Worm (Caenorhabditis elegans) whole organism, young adult: ENCODE measurements around the gene npp-9.

ENCODE experiments used
- B0336.3 ChIP-seq: fragments of 200-800 bp; sonication (Bioruptor generic); IDR thresholded peaks from 2 replicates; pipeline ENCODE4 v1.3.6; 2022; ENCODE audit warnings: missing genetic modification characterization, missing compliant biosample characterization
- C06A6.2 ChIP-seq: fragments of 200-800 bp; sonication (Bioruptor generic); conservative IDR thresholded peaks from 2 replicates; pipeline ENCODE4 v1.3.6; 2022; ENCODE audit warnings: missing genetic modification characterization, missing compliant biosample characterization
- C17E4.6 ChIP-seq: fragments of 200-800 bp; sonication (Bioruptor generic); IDR thresholded peaks from 2 replicates; pipeline ENCODE4 v1.3.6; 2022; ENCODE audit warnings: missing genetic modification reagents, missing genetic modification characterization, missing compliant biosample characterization
- F22D6.2 ChIP-seq: sonication (generic microtip); optimal IDR thresholded peaks from 2 replicates; lab custom pipeline; 2016; ENCODE audit warnings: mild to moderate bottlenecking, missing genetic modification characterization, missing compliant biosample characterization
- F39B2.1 ChIP-seq: fragments of 200-800 bp; sonication (Bioruptor generic); IDR thresholded peaks from 2 replicates; pipeline ENCODE4 v1.3.6; 2022; ENCODE audit warnings: missing genetic modification reagents, missing genetic modification characterization, missing compliant biosample characterization
- F55B11.4 ChIP-seq: sonication (generic microtip); optimal IDR thresholded peaks from 2 replicates; lab custom pipeline; 2016; ENCODE audit warnings: missing compliant biosample characterization, missing genetic modification characterization, borderline replicate concordance; ENCODE audit not compliant: insufficient read depth
- Y53G8AR.9 ChIP-seq: fragments of 200-800 bp; sonication (Bioruptor generic); conservative IDR thresholded peaks from 2 replicates; pipeline ENCODE4 v1.3.6; 2022; ENCODE audit warnings: missing genetic modification reagents, missing genetic modification characterization, missing compliant biosample characterization
- Y56A3A.18 ChIP-seq: fragments of 200-800 bp; sonication (Bioruptor generic); IDR thresholded peaks from 2 replicates; pipeline ENCODE4 v1.3.6; 2022; ENCODE audit warnings: missing genetic modification reagents, missing genetic modification characterization, missing compliant biosample characterization
- Y95B8A.8 ChIP-seq: fragments of 200-800 bp; sonication (Bioruptor generic); IDR thresholded peaks from 2 replicates; pipeline ENCODE4 v1.3.6; 2022; ENCODE audit warnings: missing genetic modification reagents, missing genetic modification characterization, missing compliant biosample characterization
- ZK185.1 ChIP-seq: sonication (generic microtip); optimal IDR thresholded peaks from 2 replicates; lab custom pipeline; 2016; ENCODE audit warnings: mild to moderate bottlenecking, missing genetic modification characterization, missing compliant biosample characterization; ENCODE audit not compliant: poor library complexity, severe bottlenecking
- ama-1 ChIP-seq, 3 experiments: fragments of 150-350 bp in 1 of 3; sonication (generic microtip) in 2 of 3; optimal IDR thresholded peaks; 2 replicates each; lab custom pipeline; 2014 to 2018; ENCODE audit warnings: missing biosample characterization in 2 of 3, missing genetic modification characterization in 2 of 3, missing genetic modification reagents in 2 of 3
- attf-6 ChIP-seq: fragments of 200-800 bp; sonication (Bioruptor generic); IDR thresholded peaks from 2 replicates; pipeline ENCODE4 v1.3.6; 2022; ENCODE audit warnings: missing genetic modification reagents, missing genetic modification characterization, missing compliant biosample characterization
- bed-1 ChIP-seq: fragments of 200-800 bp; sonication (Bioruptor generic); IDR thresholded peaks from 2 replicates; pipeline ENCODE4 v1.3.6; 2022; ENCODE audit warnings: missing genetic modification reagents, missing genetic modification characterization, missing compliant biosample characterization
- cebp-2 ChIP-seq: fragments of 200-800 bp; sonication (Bioruptor generic); IDR thresholded peaks from 2 replicates; pipeline ENCODE4 v1.3.6; 2022; ENCODE audit warnings: missing genetic modification characterization, missing compliant biosample characterization
- ceh-100 ChIP-seq: fragments of 200-800 bp; sonication (Bioruptor generic); IDR thresholded peaks from 2 replicates; pipeline ENCODE4 v1.3.6; 2022; ENCODE audit warnings: missing genetic modification reagents, missing genetic modification characterization, missing compliant biosample characterization
- ceh-27 ChIP-seq: fragments of 200-800 bp; sonication (Bioruptor generic); optimal IDR thresholded peaks from 2 replicates; lab custom pipeline; 2018; ENCODE audit warnings: mild to moderate bottlenecking, missing genetic modification characterization, moderate library complexity, missing compliant biosample characterization
- ceh-40 ChIP-seq: fragments of 200-800 bp; sonication (Bioruptor generic); IDR thresholded peaks from 2 replicates; pipeline ENCODE4 v1.3.6; 2022; ENCODE audit warnings: missing genetic modification characterization, missing compliant biosample characterization
- ceh-58 ChIP-seq: fragments of 200-800 bp; sonication (Bioruptor generic); IDR thresholded peaks from 2 replicates; pipeline ENCODE4 v1.3.6; 2022; ENCODE audit warnings: missing genetic modification characterization, missing compliant biosample characterization
- ceh-91 ChIP-seq: fragments of 200-800 bp; sonication (Bioruptor generic); IDR thresholded peaks from 2 replicates; pipeline ENCODE4 v1.3.6; 2022; ENCODE audit warnings: missing genetic modification reagents, missing genetic modification characterization, missing compliant biosample characterization
- dpl-1 ChIP-seq: fragments of 150-350 bp; optimal IDR thresholded peaks from 2 replicates; lab custom pipeline; 2014; ENCODE audit warnings: missing biosample characterization, missing genetic modification reagents, missing genetic modification characterization
- efl-1 ChIP-seq: fragments of 150-350 bp; optimal IDR thresholded peaks from 2 replicates; lab custom pipeline; 2014; ENCODE audit warnings: missing biosample characterization, missing genetic modification reagents, missing genetic modification characterization
- egl-18 ChIP-seq: fragments of 200-800 bp; sonication (Bioruptor generic); IDR thresholded peaks from 2 replicates; pipeline ENCODE4 v1.3.6; 2022; ENCODE audit warnings: missing genetic modification reagents, missing genetic modification characterization, missing compliant biosample characterization
- egl-44 ChIP-seq: fragments of 200-800 bp; sonication (Bioruptor generic); IDR thresholded peaks from 2 replicates; pipeline ENCODE4 v1.3.6; 2022; ENCODE audit warnings: missing genetic modification reagents, missing genetic modification characterization, missing compliant biosample characterization
- ekl-4 ChIP-seq: fragments of 200-800 bp; sonication (Bioruptor generic); IDR thresholded peaks from 2 replicates; pipeline ENCODE4 v1.3.6; 2022; ENCODE audit warnings: missing genetic modification reagents, missing genetic modification characterization, missing compliant biosample characterization
- gei-17 ChIP-seq: fragments of 200-800 bp; sonication (Bioruptor generic); optimal IDR thresholded peaks from 2 replicates; lab custom pipeline; 2018; ENCODE audit warnings: mild to moderate bottlenecking, missing genetic modification characterization, missing compliant biosample characterization
- him-1 ChIP-seq: sonication (generic microtip); optimal IDR thresholded peaks from 2 replicates; lab custom pipeline; 2016; ENCODE audit warnings: missing genotype, missing genetic modification reagents, missing genetic modification characterization, missing compliant biosample characterization
- hmg-1.2 ChIP-seq: fragments of 200-800 bp; sonication (Bioruptor generic); IDR thresholded peaks from 2 replicates; pipeline ENCODE4 v1.3.6; 2022; ENCODE audit warnings: missing genetic modification reagents, missing genetic modification characterization, missing compliant biosample characterization
- hmg-20 ChIP-seq: fragments of 200-800 bp; sonication (Bioruptor generic); IDR thresholded peaks from 2 replicates; pipeline ENCODE4 v1.3.6; 2022; ENCODE audit warnings: missing genetic modification reagents, missing genetic modification characterization, missing compliant biosample characterization
- lag-1 ChIP-seq: fragments of 200-800 bp; sonication (Bioruptor generic); IDR thresholded peaks from 2 replicates; pipeline ENCODE4 v1.3.6; 2022; ENCODE audit warnings: missing genetic modification reagents, missing genetic modification characterization, missing compliant biosample characterization
- lin-26 ChIP-seq: fragments of 200-800 bp; sonication (Bioruptor generic); IDR thresholded peaks from 2 replicates; pipeline ENCODE4 v1.3.6; 2022; ENCODE audit warnings: missing genetic modification reagents, missing genetic modification characterization, missing compliant biosample characterization
- lin-54 ChIP-seq: fragments of 200-800 bp; sonication (Bioruptor generic); optimal IDR thresholded peaks from 2 replicates; lab custom pipeline; 2018; ENCODE audit warnings: mild to moderate bottlenecking, missing genetic modification characterization, missing compliant biosample characterization
- lsl-1 ChIP-seq: fragments of 200-800 bp; sonication (Bioruptor generic); optimal IDR thresholded peaks from 2 replicates; lab custom pipeline; 2018; ENCODE audit warnings: mild to moderate bottlenecking, missing genetic modification characterization, moderate library complexity, missing compliant biosample characterization
- madf-6 ChIP-seq: fragments of 200-800 bp; sonication (Bioruptor generic); IDR thresholded peaks from 2 replicates; pipeline ENCODE4 v1.3.6; 2022; ENCODE audit warnings: missing genetic modification reagents, missing genetic modification characterization, missing compliant biosample characterization
- madf-8 ChIP-seq: fragments of 200-800 bp; sonication (Bioruptor generic); conservative IDR thresholded peaks from 2 replicates; pipeline ENCODE4 v1.3.6; 2022; ENCODE audit warnings: missing genetic modification reagents, missing genetic modification characterization, missing compliant biosample characterization
- mcd-1 ChIP-seq: fragments of 200-800 bp; sonication (Bioruptor generic); IDR thresholded peaks from 2 replicates; pipeline ENCODE4 v1.3.6; 2022; ENCODE audit warnings: missing genetic modification reagents, missing genetic modification characterization, missing compliant biosample characterization
- nfya-1 ChIP-seq: sonication (generic microtip); optimal IDR thresholded peaks from 2 replicates; lab custom pipeline; 2017; ENCODE audit warnings: antibody characterized with exemption, missing compliant biosample characterization, missing genetic modification characterization, borderline replicate concordance; ENCODE audit not compliant: insufficient read depth
- nfya-2 ChIP-seq: fragments of 200-800 bp; sonication (Bioruptor generic); IDR thresholded peaks from 2 replicates; pipeline ENCODE4 v1.3.6; 2022; ENCODE audit warnings: missing genetic modification reagents, missing genetic modification characterization, missing compliant biosample characterization
- nfyb-1 ChIP-seq: fragments of 200-800 bp; sonication (Bioruptor generic); IDR thresholded peaks from 2 replicates; pipeline ENCODE4 v1.3.6; 2022; ENCODE audit warnings: missing genetic modification reagents, missing genetic modification characterization, missing compliant biosample characterization
- nhr-179 ChIP-seq: sonication (generic microtip); optimal IDR thresholded peaks from 2 replicates; lab custom pipeline; 2016; ENCODE audit warnings: mild to moderate bottlenecking, missing genetic modification characterization, missing compliant biosample characterization
- pbrm-1 ChIP-seq: fragments of 200-800 bp; sonication (Bioruptor generic); IDR thresholded peaks from 2 replicates; pipeline ENCODE4 v1.3.6; 2022; ENCODE audit warnings: missing genetic modification reagents, missing genetic modification characterization, missing compliant biosample characterization
- rec-8 ChIP-seq, 2 experiments: sonication (generic microtip); optimal IDR thresholded peaks; 2 replicates each; lab custom pipeline; 2016; ENCODE audit warnings: mild to moderate bottlenecking in 2 of 2, missing genetic modification characterization in 2 of 2, missing genetic modification reagents in 2 of 2, missing genotype in 2 of 2, missing biosample characterization in 1 of 2, missing compliant biosample characterization in 1 of 2, moderate library complexity in 1 of 2
- sdz-38 ChIP-seq: sonication (generic microtip); optimal IDR thresholded peaks from 2 replicates; lab custom pipeline; 2016; ENCODE audit warnings: missing genotype, missing genetic modification characterization, missing compliant biosample characterization
- sea-2 ChIP-seq: fragments of 200-800 bp; sonication (Bioruptor generic); IDR thresholded peaks from 2 replicates; pipeline ENCODE4 v1.3.6; 2022; ENCODE audit warnings: missing genetic modification characterization, missing compliant biosample characterization
- snpc-1.1 ChIP-seq: sonication (generic microtip); optimal IDR thresholded peaks from 2 replicates; lab custom pipeline; 2017; ENCODE audit warnings: missing genetic modification characterization, mild to moderate bottlenecking, missing compliant biosample characterization, antibody characterized with exemption, moderate library complexity, missing genotype, missing genetic modification reagents; ENCODE audit not compliant: insufficient read depth
- tbp1 ChIP-seq: fragments of 200-800 bp; sonication (Bioruptor generic); optimal IDR thresholded peaks from 2 replicates; lab custom pipeline; 2018; ENCODE audit warnings: mild to moderate bottlenecking, missing genetic modification characterization, missing compliant biosample characterization
- tlf-1 ChIP-seq: fragments of 200-800 bp; sonication (Bioruptor generic); optimal IDR thresholded peaks from 2 replicates; lab custom pipeline; 2018; ENCODE audit warnings: mild to moderate bottlenecking, missing genetic modification characterization, missing compliant biosample characterization
- unc-130 ChIP-seq: sonication (generic microtip); optimal IDR thresholded peaks from 2 replicates; lab custom pipeline; 2016; ENCODE audit warnings: missing genetic modification reagents, missing genetic modification characterization, missing compliant biosample characterization
- ztf-22 ChIP-seq: fragments of 200-800 bp; sonication (Bioruptor generic); optimal IDR thresholded peaks from 2 replicates; lab custom pipeline; 2018; ENCODE audit warnings: mild to moderate bottlenecking, missing genetic modification characterization, moderate library complexity, missing compliant biosample characterization

Gene npp-9

DNA sequence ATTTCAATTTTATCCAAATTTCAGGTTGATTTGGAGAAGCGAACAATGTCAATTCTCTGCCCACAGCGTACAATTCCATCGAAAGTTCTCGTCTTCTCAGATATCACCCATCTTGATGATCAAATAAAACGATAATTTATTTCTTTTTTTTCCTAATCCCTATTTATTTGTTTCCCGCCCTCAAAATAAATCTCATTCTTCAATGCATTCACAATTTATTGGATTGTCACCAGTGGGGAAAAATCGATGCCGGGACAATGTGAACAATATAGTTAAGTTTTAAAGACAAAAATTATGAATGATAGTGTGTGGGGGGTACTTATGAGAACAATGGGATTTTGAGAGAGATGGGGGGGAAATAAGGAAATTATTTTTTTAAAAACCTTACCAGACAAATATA, 3.8 kb downstream of the npp-9 start (continued):
- 0 out of 2 replicates have a peak, but pooled peaks have one; percentile 59 for TF ChIP-seq lin-26 (GFP tag; lab: Robert Waterston, UW)
- TF ChIP-seq Y53G8AR.9: peak; percentile 73
- 0 out of 2 replicates have a peak, but pooled peaks have one; percentile 51 for TF ChIP-seq attf-6 (GFP tag; lab: Robert Waterston, UW)
- peak; percentile 12 for TF ChIP-seq tbp1 (GFP tag; lab: Kevin White, UChicago)
- TF ChIP-seq gei-17: no peak
- no peak for TF ChIP-seq ceh-91 (GFP tag; lab: Robert Waterston, UW)
- peak; percentile 26 for TF ChIP-seq efl-1 (GFP tag; lab: Kevin White, UChicago)
- TF ChIP-seq pbrm-1 (GFP tag; lab: Robert Waterston, UW): no peak
- TF ChIP-seq him-1 (tag; lab: Kevin White, UChicago): peak; percentile 38
- peak; percentile 42; the same call in 1 of the 2 replicates for TF ChIP-seq madf-6 (GFP tag; lab: Robert Waterston, UW)
- no peak for TF ChIP-seq C06A6.2 (GFP tag; lab: Robert Waterston, UW)
- peak; percentile 28 for TF ChIP-seq unc-130 (GFP tag; lab: Kevin White, UChicago)
- no peak for TF ChIP-seq Y56A3A.18
- no peak for TF ChIP-seq madf-8
- no peak for TF ChIP-seq tlf-1 (GFP tag; lab: Kevin White, UChicago)
- peak; percentile 57 for TF ChIP-seq snpc-1.1
- 0 out of 2 replicates have a peak, but pooled peaks have one; percentile 64 for TF ChIP-seq nfya-2 (GFP tag; lab: Robert Waterston, UW)
- TF ChIP-seq hmg-1.2: 0 out of 2 replicates have a peak, but pooled peaks have one; percentile 23
- TF ChIP-seq mcd-1 (GFP tag; lab: Robert Waterston, UW): no peak
- TF ChIP-seq ztf-22: no peak
- no peak for TF ChIP-seq sea-2 (GFP tag; lab: Robert Waterston, UW)
- no peak for TF ChIP-seq ceh-58 (GFP tag; lab: Robert Waterston, UW)
- no peak for TF ChIP-seq ceh-27
- peak; percentile 59; the same call in 1 of the 2 replicates for TF ChIP-seq B0336.3 (GFP tag; lab: Robert Waterston, UW)
- TF ChIP-seq ekl-4: 0 out of 2 replicates have a peak, but pooled peaks have one; percentile 22
- TF ChIP-seq nfyb-1 (GFP tag; lab: Robert Waterston, UW): no peak
- no peak for TF ChIP-seq ceh-100 (GFP tag; lab: Robert Waterston, UW)
- TF ChIP-seq sdz-38 (tag; lab: Kevin White, UChicago): no peak
- no peak for TF ChIP-seq egl-44 (GFP tag; lab: Robert Waterston, UW)
- TF ChIP-seq rec-8 (tag; optimal IDR thresholded peaks at IDR 0.05; lab: Kevin White, UChicago): no peak
- TF ChIP-seq F22D6.2 (tag; lab: Kevin White, UChicago): no peak
- no peak for TF ChIP-seq nhr-179 (tag; lab: Kevin White, UChicago)
- TF ChIP-seq lsl-1 (GFP tag; lab: Kevin White, UChicago): peak; percentile 25
- TF ChIP-seq ZK185.1 (tag; lab: Kevin White, UChicago): no peak
- TF ChIP-seq dpl-1 (GFP tag; lab: Kevin White, UChicago): no peak
- no peak for TF ChIP-seq C17E4.6
- TF ChIP-seq ama-1 (optimal IDR thresholded peaks at IDR 0.05; lab: Kevin White, UChicago): no peak
- peak in 1 of 2 experiments; percentile 65 for TF ChIP-seq ama-1 (GFP tag; optimal IDR thresholded peaks at IDR 0.05; lab: Kevin White, UChicago)
- no peak for TF ChIP-seq F55B11.4 (tag; lab: Kevin White, UChicago)
- no peak for TF ChIP-seq cebp-2 (GFP tag; lab: Robert Waterston, UW)
- no peak for TF ChIP-seq nfya-1 (tag; lab: Kevin White, UChicago)
- no peak for TF ChIP-seq egl-18
- TF ChIP-seq lin-54 (GFP tag; lab: Kevin White, UChicago): no peak
- no peak for TF ChIP-seq F39B2.1 (GFP tag; lab: Robert Waterston, UW)
- no peak for TF ChIP-seq lag-1 (GFP tag; lab: Robert Waterston, UW)
- 0 out of 2 replicates have a peak, but pooled peaks have one; percentile 40 for TF ChIP-seq Y95B8A.8
- TF ChIP-seq hmg-20 (GFP tag; lab: Robert Waterston, UW): no peak
- TF ChIP-seq bed-1 (GFP tag; lab: Robert Waterston, UW): no peak
- TF ChIP-seq ceh-40: no peak
